Worm (Caenorhabditis elegans) whole organism, L4/young adult: ENCODE data around the gene F31D5.6.

Experiments
- W03F9.2 ChIP-seq: fragments of 150-350 bp; optimal IDR thresholded peaks from 2 replicates; lab custom pipeline; 2014; ENCODE audit warnings: missing biosample characterization, missing genetic modification characterization
- dao-5 ChIP-seq: sonication (generic microtip); optimal IDR thresholded peaks from 2 replicates; lab custom pipeline; 2016; ENCODE audit warnings: missing genotype, missing genetic modification characterization, moderate library complexity, missing compliant biosample characterization
- him-1 ChIP-seq: sonication (generic microtip); optimal IDR thresholded peaks from 2 replicates; lab custom pipeline; 2016; ENCODE audit warnings: missing genotype, missing genetic modification reagents, missing genetic modification characterization, missing compliant biosample characterization

DNA sequence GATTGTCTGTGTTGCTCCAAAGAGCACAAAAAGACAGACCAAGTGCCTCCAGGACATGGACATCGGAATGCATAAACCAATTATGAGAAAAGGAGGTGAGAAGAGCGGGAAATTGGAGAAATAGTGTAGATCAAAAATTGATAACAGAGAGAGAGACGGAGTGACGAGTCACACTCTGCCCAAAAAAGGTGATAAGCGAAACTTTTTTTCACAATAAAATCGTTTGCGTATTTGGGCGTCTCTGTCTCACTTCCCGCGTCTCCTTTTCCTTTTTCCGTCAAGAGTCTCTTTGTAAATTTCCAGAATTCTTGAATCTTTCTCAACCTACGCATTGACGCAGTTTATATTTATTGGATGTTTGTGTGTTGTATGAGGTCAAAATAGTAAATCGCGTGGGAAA lies 15.4 kb upstream of the F31D5.6 start, which contains the start of gene mth-2:
- no peak for TF ChIP-seq him-1 (tag; lab: Kevin White, UChicago)
- TF ChIP-seq W03F9.2 (tag; lab: Kevin White, UChicago) = no peak
- TF ChIP-seq dao-5 (tag; lab: Kevin White, UChicago) = no peak
